Worm (Caenorhabditis elegans): ENCODE data around the gene W02H3.3.

- TF ChIP-seq snpc-4 (tag; optimal IDR thresholded peaks at IDR 0.05) = no peak
- no peak for TF ChIP-seq unc-62 (GFP tag; optimal IDR thresholded peaks at IDR 0.05)
- TF ChIP-seq ham-2 (GFP tag; optimal IDR thresholded peaks at IDR 0.05) = no peak
- TF ChIP-seq elt-3 (tag; optimal IDR thresholded peaks at IDR 0.05) = no peak
- TF ChIP-seq ceh-39 (tag; optimal IDR thresholded peaks at IDR 0.05) = no peak
- TF ChIP-seq nhr-76 (tag; optimal IDR thresholded peaks at IDR 0.05) = no peak
- no peak for TF ChIP-seq pha-4 (tag; optimal IDR thresholded peaks at IDR 0.05)
These were observed 27.5 kb upstream of the W02H3.3 start, which contains the start of gene alr-1 for ce11 chrX:11125520-11125919.
